Worm (Caenorhabditis elegans) whole organism, late embryonic: ENCODE data around the gene T04C9.1.

Source experiments
- C38D4.7 ChIP-seq: fragments of 200-800 bp; sonication (Bioruptor generic); optimal IDR thresholded peaks from 2 replicates; lab custom pipeline; 2018; ENCODE audit warnings: mild to moderate bottlenecking, missing genetic modification characterization, moderate library complexity, missing compliant biosample characterization
- ama-1 ChIP-seq: fragments of 150-350 bp; optimal IDR thresholded peaks from 2 replicates; lab custom pipeline; 2014
- ceh-2 ChIP-seq: sonication (generic microtip); optimal IDR thresholded peaks from 2 replicates; lab custom pipeline; 2016; ENCODE audit warnings: missing genotype, missing genetic modification characterization, missing compliant biosample characterization
- ceh-6 ChIP-seq: fragments of 200-800 bp; sonication (Bioruptor generic); optimal IDR thresholded peaks from 2 replicates; lab custom pipeline; 2018; ENCODE audit warnings: mild to moderate bottlenecking, missing genetic modification characterization, missing compliant biosample characterization
- ceh-9 ChIP-seq: sonication (generic microtip); optimal IDR thresholded peaks from 2 replicates; lab custom pipeline; 2016; ENCODE audit warnings: mild to moderate bottlenecking, missing genetic modification characterization, inconsistent platforms, missing compliant biosample characterization
- che-1 ChIP-seq: sonication (generic microtip); optimal IDR thresholded peaks from 2 replicates; lab custom pipeline; 2016; ENCODE audit warnings: mild to moderate bottlenecking, missing genetic modification characterization, missing compliant biosample characterization
- dve-1 ChIP-seq: sonication (generic microtip); optimal IDR thresholded peaks from 2 replicates; lab custom pipeline; 2017; ENCODE audit warnings: antibody characterized with exemption, mild to moderate bottlenecking, missing genetic modification characterization, missing compliant biosample characterization
- ets-4 ChIP-seq: sonication (generic microtip); optimal IDR thresholded peaks from 2 replicates; lab custom pipeline; 2016; ENCODE audit warnings: missing genetic modification characterization, missing compliant biosample characterization
- lim-6 ChIP-seq: sonication (generic microtip); optimal IDR thresholded peaks from 2 replicates; lab custom pipeline; 2016; ENCODE audit warnings: missing genetic modification characterization, missing compliant biosample characterization
- nhr-11 ChIP-seq: fragments of 150-350 bp; optimal IDR thresholded peaks from 2 replicates; lab custom pipeline; 2014; ENCODE audit warnings: missing biosample characterization, missing genetic modification characterization
- pha-4 ChIP-seq: fragments of 150-350 bp; optimal IDR thresholded peaks from 2 replicates; lab custom pipeline; 2018; ENCODE audit warnings: missing biosample characterization, missing genetic modification reagents, missing genetic modification characterization
- tbx-2 ChIP-seq: sonication (generic microtip); optimal IDR thresholded peaks from 2 replicates; lab custom pipeline; 2016; ENCODE audit warnings: missing genetic modification characterization, missing compliant biosample characterization
- unc-3 ChIP-seq, 2 experiments: fragments of 200-800 bp in 1 of 2; sonication (Bioruptor generic) in 1 of 2; sonication (generic microtip) in 1 of 2; conservative IDR thresholded peaks in 1 of 2; optimal IDR thresholded peaks in 1 of 2; 2 replicates each; pipeline versions ENCODE4 v1.3.6 to Lab custom; 2016 to 2022; ENCODE audit warnings: missing compliant biosample characterization in 2 of 2, missing genetic modification characterization in 2 of 2, missing genetic modification reagents in 1 of 2

ce11 chrIII:5988461-5988860 is 4.6 kb upstream of the T04C9.1 start:
- TF ChIP-seq lim-6 (tag; lab: Kevin White, UChicago) (no peak), ceh-2 (tag; lab: Kevin White, UChicago) (no peak), che-1 (tag; lab: Kevin White, UChicago) (no peak), pha-4 (tag; lab: Kevin White, UChicago) (no peak), C38D4.7 (GFP tag; lab: Kevin White, UChicago) (no peak), unc-3 (GFP tag; conservative IDR thresholded peaks at IDR 0.05; lab: Robert Waterston, UW) (no peak), unc-3 (tag; optimal IDR thresholded peaks at IDR 0.05; lab: Kevin White, UChicago) (no peak), ceh-6 (no peak), ceh-9 (tag; lab: Kevin White, UChicago) (no peak), dve-1 (tag; lab: Kevin White, UChicago) (no peak), nhr-11 (tag; lab: Kevin White, UChicago) (no peak), tbx-2 (no peak), ama-1 (lab: Kevin White, UChicago) (no peak), ets-4 (no peak)
